Fruit fly (Drosophila melanogaster) Kc167 (cell line): Measurements from ENCODE around the gene Csl4.

Experiments used
- Sin3A ChIP-seq: fragments of >200 bp; optimal IDR thresholded peaks from 2 replicates; lab custom pipeline; 2018; ENCODE audit warnings: missing external identifiers
- h ChIP-seq: fragments of >200 bp; optimal IDR thresholded peaks from 3 replicates; lab custom pipeline; 2018; ENCODE audit warnings: missing external identifiers
- insv ChIP-seq: fragments of >200 bp; optimal IDR thresholded peaks from 3 replicates; lab custom pipeline; 2018; ENCODE audit warnings: missing external identifiers

DNA sequence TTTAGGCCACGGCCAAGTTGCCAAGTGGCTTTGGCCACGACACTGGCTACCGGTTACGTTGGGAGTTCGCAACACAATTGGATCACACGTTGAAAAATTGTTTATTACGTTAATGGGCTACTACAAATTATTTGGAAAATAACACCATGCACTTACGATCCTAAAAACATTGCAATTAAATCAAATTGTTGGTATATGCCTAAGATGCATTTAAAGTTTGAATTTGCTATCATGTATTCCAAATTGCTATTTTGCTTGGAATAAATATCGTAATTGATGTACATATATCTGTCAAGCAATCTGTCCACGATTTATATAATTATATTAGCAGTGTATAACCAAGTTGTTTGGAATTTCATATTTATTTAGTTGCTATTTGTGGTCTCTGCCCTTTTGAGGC is 50.5 kb downstream of the Csl4 start:
- TF ChIP-seq h (lab: Kevin White, UChicago) (no peak), insv (lab: Kevin White, UChicago) (no peak), Sin3A (lab: Kevin White, UChicago) (no peak)
